Worm (Caenorhabditis elegans) whole organism, early embryonic: ENCODE data around the gene str-68.

ENCODE experiments used
- B0310.2 ChIP-seq: sonication (generic microtip); optimal IDR thresholded peaks from 2 replicates; lab custom pipeline; 2016; ENCODE audit warnings: mild to moderate bottlenecking, missing genetic modification characterization, missing compliant biosample characterization
- ama-1 ChIP-seq: fragments of 150-350 bp; optimal IDR thresholded peaks from 2 replicates; lab custom pipeline; 2014
- ceh-36 ChIP-seq: sonication (generic microtip); optimal IDR thresholded peaks from 2 replicates; lab custom pipeline; 2016; ENCODE audit warnings: missing genetic modification characterization, inconsistent platforms, missing compliant biosample characterization
- hmg-4 ChIP-seq: fragments of 200-800 bp; sonication (Bioruptor generic); optimal IDR thresholded peaks from 2 replicates; lab custom pipeline; 2018; ENCODE audit warnings: mild to moderate bottlenecking, missing genetic modification characterization, missing compliant biosample characterization
- hnd-1 ChIP-seq: sonication (generic microtip); optimal IDR thresholded peaks from 2 replicates; lab custom pipeline; 2016; ENCODE audit warnings: missing genetic modification characterization, missing compliant biosample characterization
- sea-1 ChIP-seq: fragments of 200-800 bp; sonication (Bioruptor generic); conservative IDR thresholded peaks from 2 replicates; pipeline ENCODE4 v1.3.6; 2022; ENCODE audit warnings: missing genetic modification characterization, missing compliant biosample characterization
- tbx-11 ChIP-seq: fragments of 200-800 bp; sonication (Bioruptor generic); IDR thresholded peaks from 2 replicates; pipeline ENCODE4 v1.3.6; 2022; ENCODE audit warnings: missing genetic modification characterization, missing compliant biosample characterization

DNA sequence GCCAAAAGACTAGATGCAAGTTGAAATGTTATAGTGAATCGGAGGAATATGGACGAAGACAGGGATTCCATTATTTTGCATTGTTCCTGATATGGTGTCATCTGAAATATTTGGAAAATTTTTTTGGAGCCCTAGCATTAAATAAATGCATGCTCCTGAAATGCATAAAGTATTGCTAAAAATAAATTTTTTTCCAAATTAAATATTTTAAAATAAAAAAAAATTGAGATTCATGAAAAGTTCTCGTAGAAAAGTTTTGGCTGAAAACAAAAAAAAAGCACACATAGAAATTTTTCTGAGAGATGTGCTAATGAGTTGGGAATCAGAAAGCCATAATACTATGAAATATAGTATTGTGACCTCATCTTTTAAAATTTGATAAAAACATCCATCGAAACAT lies 47.7 kb upstream of the str-68 start, which contains the start of gene srab-7:
- TF ChIP-seq B0310.2 (tag; lab: Kevin White, UChicago): no peak
- TF ChIP-seq ceh-36 (tag; lab: Kevin White, UChicago): no peak
- TF ChIP-seq ama-1 (lab: Kevin White, UChicago): no peak
- no peak for TF ChIP-seq tbx-11 (GFP tag; lab: Robert Waterston, UW)
- TF ChIP-seq sea-1: no peak
- no peak for TF ChIP-seq hnd-1 (tag; lab: Kevin White, UChicago)
- no peak for TF ChIP-seq hmg-4 (GFP tag; lab: Kevin White, UChicago)
